Fruit fly (Drosophila melanogaster) whole organism, embryonic: ENCODE data around the gene NetB.

Experiments
- BtbVII ChIP-seq: fragments of 200-800 bp; sonication (Bioruptor generic); optimal IDR thresholded peaks from 3 replicates; lab custom pipeline; 2017; ENCODE audit warnings: missing biosample characterization, mild to moderate bottlenecking, missing genetic modification characterization
- CG10267 ChIP-seq: fragments of 200-800 bp; sonication (Bioruptor generic); optimal IDR thresholded peaks from 2 replicates; lab custom pipeline; 2018; ENCODE audit warnings: missing biosample characterization, mild to moderate bottlenecking, missing genetic modification characterization, moderate library complexity
- CG10366 ChIP-seq: fragments of 200-800 bp; sonication (Bioruptor generic); IDR thresholded peaks from 2 replicates; pipeline ENCODE4 v1.3.6; 2022; ENCODE audit warnings: missing biosample characterization, missing genetic modification characterization
- CG11504 ChIP-seq: fragments of 200-800 bp; sonication (Bioruptor generic); optimal IDR thresholded peaks from 3 replicates; lab custom pipeline; 2019; ENCODE audit warnings: missing biosample characterization, mild to moderate bottlenecking, missing genetic modification characterization, moderate library complexity
- CG12071 ChIP-seq: fragments of 200-800 bp; sonication (Bioruptor generic); optimal IDR thresholded peaks from 3 replicates; lab custom pipeline; 2018; ENCODE audit warnings: missing biosample characterization, mild to moderate bottlenecking, missing genetic modification characterization
- CG13287 ChIP-seq: fragments of 200-800 bp; sonication (Bioruptor generic); IDR thresholded peaks from 2 replicates; pipeline ENCODE4 v1.3.6; 2022; ENCODE audit warnings: missing biosample characterization, missing genetic modification characterization; ENCODE audit not compliant: partially characterized antibody
- CG13624 ChIP-seq: fragments of 200-800 bp; sonication (Bioruptor generic); optimal IDR thresholded peaks from 2 replicates; lab custom pipeline; 2016; ENCODE audit warnings: missing biosample characterization, missing genetic modification characterization
- CG13894 ChIP-seq: fragments of 200-800 bp; sonication (Bioruptor generic); optimal IDR thresholded peaks from 3 replicates; lab custom pipeline; 2018; ENCODE audit warnings: missing biosample characterization, mild to moderate bottlenecking, missing genetic modification characterization, moderate library complexity
- CG15269 ChIP-seq: fragments of 200-800 bp; sonication (Bioruptor generic); optimal IDR thresholded peaks from 2 replicates; lab custom pipeline; 2018; ENCODE audit warnings: missing biosample characterization, mild to moderate bottlenecking, missing genetic modification characterization, moderate library complexity
- CG16779 ChIP-seq: fragments of 200-800 bp; sonication (Bioruptor generic); IDR thresholded peaks from 2 replicates; pipeline ENCODE4 v1.3.6; 2022; ENCODE audit warnings: missing biosample characterization, missing genetic modification characterization
- CG2199 ChIP-seq: fragments of 200-800 bp; sonication (Bioruptor generic); IDR thresholded peaks from 3 replicates; pipeline ENCODE4 v1.3.6; 2022; ENCODE audit warnings: missing biosample characterization, missing genetic modification characterization
- CG32772 ChIP-seq: fragments of 200-800 bp; sonication (Bioruptor generic); IDR thresholded peaks from 2 replicates; pipeline ENCODE4 v1.3.6; 2022; ENCODE audit warnings: missing biosample characterization, missing genetic modification characterization
- CG42726 ChIP-seq: fragments of 200-800 bp; sonication (Bioruptor generic); IDR thresholded peaks from 2 replicates; pipeline ENCODE4 v1.3.6; 2022; ENCODE audit warnings: missing biosample characterization, missing genetic modification characterization; ENCODE audit not compliant: partially characterized antibody
- CG4730 ChIP-seq: fragments of 200-800 bp; sonication (Bioruptor generic); IDR thresholded peaks from 2 replicates; pipeline ENCODE4 v1.3.6; 2022; ENCODE audit warnings: missing biosample characterization, missing genetic modification characterization
- CG8359 ChIP-seq: fragments of 200-800 bp; sonication (Bioruptor generic); optimal IDR thresholded peaks from 2 replicates; lab custom pipeline; 2017; ENCODE audit warnings: missing biosample characterization, mild to moderate bottlenecking, missing genetic modification characterization, borderline replicate concordance
- CG9609 ChIP-seq: fragments of 200-800 bp; sonication (Bioruptor generic); optimal IDR thresholded peaks from 3 replicates; lab custom pipeline; 2016; ENCODE audit warnings: missing biosample characterization, missing genetic modification characterization
- CrebB ChIP-seq: fragments of 200-800 bp; sonication (Bioruptor generic); optimal IDR thresholded peaks from 3 replicates; lab custom pipeline; 2018; ENCODE audit warnings: missing biosample characterization, mild to moderate bottlenecking, missing genetic modification characterization
- Deaf1 ChIP-seq: fragments of 200-800 bp; optimal IDR thresholded peaks from 3 replicates; lab custom pipeline; 2019; ENCODE audit warnings: missing biosample characterization, mild to moderate bottlenecking, missing genetic modification characterization, moderate library complexity
- HLHmδ ChIP-seq: fragments of 200-800 bp; sonication (Bioruptor generic); optimal IDR thresholded peaks from 2 replicates; lab custom pipeline; 2018; ENCODE audit warnings: missing biosample characterization, mild to moderate bottlenecking, missing genetic modification characterization, moderate library complexity
- Jarid2 ChIP-seq: fragments of 200-800 bp; sonication (Bioruptor generic); optimal IDR thresholded peaks from 3 replicates; lab custom pipeline; 2017; ENCODE audit warnings: mild to moderate bottlenecking, missing biosample characterization, missing genetic modification reagents, missing genetic modification characterization
- Oaz ChIP-seq: fragments of 200-800 bp; sonication (Bioruptor generic); IDR thresholded peaks from 2 replicates; pipeline ENCODE4 v1.3.6; 2022; ENCODE audit warnings: missing biosample characterization, missing genetic modification characterization
- Scr ChIP-seq: fragments of 200-800 bp; sonication (Bioruptor generic); IDR thresholded peaks from 2 replicates; pipeline ENCODE4 v1.3.6; 2022; ENCODE audit warnings: missing biosample characterization, missing genetic modification characterization; ENCODE audit not compliant: partially characterized antibody
- Spps ChIP-seq: fragments of 200-800 bp; sonication (Bioruptor generic); optimal IDR thresholded peaks from 2 replicates; lab custom pipeline; 2018; ENCODE audit warnings: missing biosample characterization, mild to moderate bottlenecking, missing genetic modification characterization
- Taf1 ChIP-seq: fragments of 200-800 bp; sonication (Bioruptor generic); IDR thresholded peaks from 2 replicates; pipeline ENCODE4 v1.3.6; 2022; ENCODE audit warnings: missing biosample characterization, missing genetic modification characterization
- Xrp1 ChIP-seq: fragments of 200-800 bp; sonication (Bioruptor generic); IDR thresholded peaks from 2 replicates; pipeline ENCODE4 v1.3.6; 2022; ENCODE audit warnings: missing biosample characterization, missing genetic modification characterization
- abd-A ChIP-seq: fragments of 200-800 bp; sonication (Bioruptor generic); optimal IDR thresholded peaks from 3 replicates; lab custom pipeline; 2019; ENCODE audit warnings: missing biosample characterization, mild to moderate bottlenecking, missing genetic modification characterization, moderate library complexity
- al ChIP-seq: fragments of 200-800 bp; sonication (Bioruptor generic); IDR thresholded peaks from 2 replicates; pipeline ENCODE4 v1.3.6; 2022; ENCODE audit warnings: missing biosample characterization, missing genetic modification characterization
- az2 ChIP-seq: fragments of 200-800 bp; sonication (Bioruptor generic); optimal IDR thresholded peaks from 3 replicates; lab custom pipeline; 2016; ENCODE audit warnings: missing biosample characterization, missing genetic modification characterization
- bab2 ChIP-seq: fragments of 200-800 bp; sonication (Bioruptor generic); optimal IDR thresholded peaks from 2 replicates; lab custom pipeline; 2016; ENCODE audit warnings: missing biosample characterization, missing genetic modification characterization
- cg ChIP-seq: fragments of 200-800 bp; sonication (Bioruptor generic); optimal IDR thresholded peaks from 3 replicates; lab custom pipeline; 2019; ENCODE audit warnings: missing biosample characterization, mild to moderate bottlenecking, missing genetic modification characterization, moderate library complexity
- chm ChIP-seq: fragments of 200-800 bp; sonication (Bioruptor generic); IDR thresholded peaks from 2 replicates; pipeline ENCODE4 v1.3.6; 2022; ENCODE audit warnings: missing biosample characterization, missing genetic modification characterization
- ci ChIP-seq: fragments of 200-800 bp; sonication (Bioruptor generic); IDR thresholded peaks from 3 replicates; pipeline ENCODE4 v1.3.6; 2022; ENCODE audit warnings: missing biosample characterization, missing genetic modification characterization
- crc ChIP-seq: fragments of 200-800 bp; sonication (Bioruptor generic); optimal IDR thresholded peaks from 2 replicates; lab custom pipeline; 2016; ENCODE audit warnings: missing biosample characterization, missing genetic modification characterization
- dmrt11E ChIP-seq: fragments of 200-800 bp; sonication (Bioruptor generic); optimal IDR thresholded peaks from 3 replicates; lab custom pipeline; 2018; ENCODE audit warnings: missing biosample characterization, mild to moderate bottlenecking, missing genetic modification characterization, moderate library complexity
- dpn ChIP-seq, 2 experiments: fragments of 200-800 bp; sonication (Bioruptor generic); optimal IDR thresholded peaks; 3 replicates each; lab custom pipeline; 2016; ENCODE audit warnings: missing biosample characterization in 2 of 2, missing genetic modification characterization in 2 of 2
- eve ChIP-seq, 2 experiments: fragments of >200 bp; optimal IDR thresholded peaks; 2 replicates each; lab custom pipeline; 2017; ENCODE audit warnings: missing biosample characterization in 2 of 2, missing genetic modification characterization in 2 of 2
- gro ChIP-seq: fragments of 200-800 bp; sonication (Bioruptor generic); optimal IDR thresholded peaks from 2 replicates; lab custom pipeline; 2016; ENCODE audit warnings: missing biosample characterization, missing genetic modification characterization
- ham ChIP-seq: fragments of 200-800 bp; sonication (Bioruptor generic); IDR thresholded peaks from 2 replicates; pipeline ENCODE4 v1.3.6; 2022; ENCODE audit warnings: missing biosample characterization, missing genetic modification characterization
- her ChIP-seq: fragments of 200-800 bp; sonication (Bioruptor generic); optimal IDR thresholded peaks from 2 replicates; lab custom pipeline; 2016; ENCODE audit warnings: missing biosample characterization, missing genetic modification characterization
- ind ChIP-seq: fragments of 200-800 bp; sonication (Bioruptor generic); optimal IDR thresholded peaks from 3 replicates; lab custom pipeline; 2016; ENCODE audit warnings: missing biosample characterization, missing genetic modification characterization
- jing ChIP-seq: fragments of 200-800 bp; sonication (Bioruptor generic); optimal IDR thresholded peaks from 2 replicates; lab custom pipeline; 2018; ENCODE audit warnings: missing biosample characterization, mild to moderate bottlenecking, missing genetic modification characterization
- lbe ChIP-seq: fragments of 200-800 bp; sonication (Bioruptor generic); optimal IDR thresholded peaks from 2 replicates; lab custom pipeline; 2016; ENCODE audit warnings: missing biosample characterization, mild to moderate bottlenecking, missing genetic modification characterization
- mld ChIP-seq: fragments of 200-800 bp; sonication (Bioruptor generic); IDR thresholded peaks from 3 replicates; pipeline ENCODE4 v1.3.6; 2022; ENCODE audit warnings: missing biosample characterization, missing genetic modification characterization; ENCODE audit not compliant: partially characterized antibody
- pan ChIP-seq, 4 experiments: fragments of >200 bp in 3 of 4; fragments of 200-800 bp in 1 of 4; sonication (Bioruptor generic) in 1 of 4; optimal IDR thresholded peaks in 3 of 4; IDR thresholded peaks in 1 of 4; 2 replicates each; pipeline versions ENCODE4 v1.3.6 to Lab custom; 2017 to 2022; ENCODE audit warnings: missing biosample characterization in 2 of 4, missing genetic modification characterization in 2 of 4, mixed read lengths in 1 of 4
- peb ChIP-seq: fragments of 200-800 bp; sonication (Bioruptor generic); IDR thresholded peaks from 2 replicates; pipeline ENCODE4 v1.3.6; 2022; ENCODE audit warnings: missing biosample characterization, missing genetic modification characterization
- sens ChIP-seq: fragments of 200-800 bp; sonication (Bioruptor generic); peaks from one replicate; lab custom pipeline; 2016; ENCODE audit warnings: missing biosample characterization, missing genetic modification characterization
- tna ChIP-seq: fragments of 200-800 bp; sonication (Bioruptor generic); IDR thresholded peaks from 2 replicates; pipeline ENCODE4 v1.3.6; 2022; ENCODE audit warnings: missing biosample characterization, missing genetic modification characterization; ENCODE audit not compliant: partially characterized antibody
- wek ChIP-seq: fragments of 200-800 bp; sonication (Bioruptor generic); optimal IDR thresholded peaks from 3 replicates; lab custom pipeline; 2018; ENCODE audit warnings: missing biosample characterization, mild to moderate bottlenecking, missing genetic modification characterization, moderate library complexity

Gene NetB

DNA sequence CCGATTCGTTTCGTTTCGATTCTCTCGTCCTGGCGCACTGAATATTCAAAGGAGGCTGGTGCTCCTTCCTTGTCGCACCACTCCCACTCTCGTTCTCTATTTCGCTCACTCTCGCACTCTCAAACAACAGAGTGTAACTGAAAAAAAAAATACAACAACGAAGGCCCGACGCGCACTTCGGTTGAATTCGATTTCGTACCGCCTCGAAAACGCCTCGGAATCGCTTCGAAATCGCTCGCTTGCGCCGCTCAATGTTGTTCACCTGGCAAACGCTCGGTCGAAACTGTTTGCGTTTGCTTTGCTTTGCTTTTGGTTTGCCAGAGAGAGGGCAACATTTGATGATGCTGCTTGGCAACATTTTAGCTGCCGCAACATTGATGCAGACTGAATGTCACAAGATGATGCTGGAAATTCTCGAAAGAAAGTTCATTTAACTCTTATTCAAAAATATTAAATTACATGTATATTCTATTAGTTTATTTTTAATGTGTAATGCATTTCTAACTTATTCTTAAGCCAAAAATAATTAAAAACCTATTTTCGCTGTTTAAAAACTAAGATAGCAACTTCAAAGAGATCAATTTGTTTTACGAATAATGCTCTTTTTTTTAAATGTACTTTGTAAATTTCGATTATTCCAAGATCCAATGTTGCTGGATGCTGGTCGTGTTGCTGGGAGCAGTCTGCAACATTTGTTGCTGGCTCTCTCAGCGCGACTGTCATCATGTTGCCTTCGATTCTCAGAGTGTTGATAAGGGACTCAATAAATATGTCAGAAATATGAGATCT is at the start of gene NetB:
Gene NetB (minus strand): TSS at position 291 of the 789 bp plus-strand sequence.
- TF ChIP-seq mld (peak; percentile 8; the same call in 1 of the 3 replicates), Jarid2 (GFP tag; lab: Kevin White, UChicago) (peak; percentile 98), CG13624 (GFP tag; lab: Kevin White, UChicago) (peak; percentile 41), wek (GFP tag; lab: Kevin White, UChicago) (peak; percentile 34), Scr (GFP tag; lab: Robert Waterston, UW) (peak; percentile 29), az2 (GFP tag; lab: Kevin White, UChicago) (no peak), eve (GFP tag; optimal IDR thresholded peaks at IDR 0.05; lab: Kevin White, UChicago) (no peak), bab2 (GFP tag; lab: Kevin White, UChicago) (no peak), Deaf1 (tag; lab: Kevin White, UChicago) (peak; percentile 97), CG2199 (GFP tag; lab: Robert Waterston, UW) (peak; percentile 85; the same call in 2 of the 3 replicates), her (GFP tag; lab: Kevin White, UChicago) (peak; percentile 11), dpn (GFP tag; optimal IDR thresholded peaks at IDR 0.05; lab: Kevin White, UChicago) (no peak), jing (GFP tag; lab: Kevin White, UChicago) (peak; percentile 42), cg (peak; percentile 23), pan (optimal IDR thresholded peaks at IDR 0.05; lab: Kevin White, UChicago) (no peak), pan (GFP tag; optimal IDR thresholded peaks at IDR 0.05 in 1 of 2, IDR thresholded peaks at IDR 0.05 in 1 of 2) (peak in 1 of 2 experiments; percentile 14), CG16779 (GFP tag; lab: Robert Waterston, UW) (no peak), chm (GFP tag; lab: Robert Waterston, UW) (peak; percentile 19; the same call in 1 of the 2 replicates), CG10366 (GFP tag; lab: Robert Waterston, UW) (0 out of 2 replicates have a peak, but pooled peaks have one; percentile 9), al (GFP tag; lab: Robert Waterston, UW) (no peak), Xrp1 (GFP tag; lab: Robert Waterston, UW) (no peak), gro (GFP tag; lab: Kevin White, UChicago) (peak; percentile 13), ham (GFP tag; lab: Robert Waterston, UW) (no peak), CG10267 (tag; lab: Kevin White, UChicago) (no peak), CG13894 (tag; lab: Kevin White, UChicago) (peak; percentile 58), ind (no peak), tna (GFP tag; lab: Robert Waterston, UW) (0 out of 2 replicates have a peak, but pooled peaks have one; percentile 12), CG15269 (tag; lab: Kevin White, UChicago) (no peak), crc (GFP tag; lab: Kevin White, UChicago) (no peak), CG13287 (GFP tag; lab: Robert Waterston, UW) (peak; percentile 26; the same call in 1 of the 2 replicates), sens (peak; percentile 46), abd-A (tag; lab: Kevin White, UChicago) (peak; percentile 42), dmrt11E (tag; lab: Kevin White, UChicago) (no peak), lbe (GFP tag; lab: Kevin White, UChicago) (no peak), CG32772 (GFP tag; lab: Robert Waterston, UW) (peak; percentile 46), HLHmδ (peak; percentile 9), CrebB (tag; lab: Kevin White, UChicago) (no peak), CG12071 (GFP tag; lab: Kevin White, UChicago) (peak; percentile 24), CG8359 (GFP tag; lab: Kevin White, UChicago) (peak; percentile 98), Taf1 (GFP tag; lab: Robert Waterston, UW) (no peak), Oaz (GFP tag; lab: Robert Waterston, UW) (no peak), CG11504 (peak; percentile 100), CG4730 (GFP tag; lab: Robert Waterston, UW) (no peak), BtbVII (GFP tag; lab: Kevin White, UChicago) (no peak), CG9609 (GFP tag; lab: Kevin White, UChicago) (no peak), peb (no peak), Spps (no peak), ci (GFP tag; lab: Robert Waterston, UW) (peak; percentile 75), CG42726 (peak; percentile 35; the same call in 1 of the 2 replicates)
